Worm (Caenorhabditis elegans): Measurements from ENCODE around the gene crb-3.

- TF ChIP-seq ama-1 (optimal IDR thresholded peaks at IDR 0.05) (no peak), tra-4 (tag; optimal IDR thresholded peaks at IDR 0.05) (no peak), hmg-4 (GFP tag; optimal IDR thresholded peaks at IDR 0.05) (no peak), flt-1 (GFP tag; IDR thresholded peaks at IDR 0.05) (no peak), ceh-13 (GFP tag; optimal IDR thresholded peaks at IDR 0.05) (no peak), aly-1 (tag; optimal IDR thresholded peaks at IDR 0.05) (no peak), ceh-36 (tag; optimal IDR thresholded peaks at IDR 0.05) (no peak), pes-1 (GFP tag; IDR thresholded peaks at IDR 0.05) (no peak), ets-7 (tag; optimal IDR thresholded peaks at IDR 0.05) (no peak), hmbx-1 (tag; optimal IDR thresholded peaks at IDR 0.05) (no peak), tbx-37 (GFP tag; conservative IDR thresholded peaks at IDR 0.05) (no peak), scrt-1 (GFP tag; IDR thresholded peaks at IDR 0.05) (no peak), F13C5.2 (tag; optimal IDR thresholded peaks at IDR 0.05) (no peak), sea-1 (GFP tag; conservative IDR thresholded peaks at IDR 0.05) (no peak)
Observed at ce11 chrX:9180823-9181222, 22.7 kb upstream of the crb-3 start, which contains the start of gene Y81B9A.4.

All from whole organism, early embryonic.